Fruit fly (Drosophila melanogaster) whole organism, wandering third instar larva: Measurements from ENCODE around the gene CG10650.

ENCODE experiments used
- Abd-B ChIP-seq: fragments of >200 bp; optimal IDR thresholded peaks from 2 replicates; lab custom pipeline; 2017; ENCODE audit warnings: missing biosample characterization, missing genetic modification characterization
- Hnf4 ChIP-seq: fragments of 200-800 bp; sonication (Bioruptor generic); optimal IDR thresholded peaks from 2 replicates; lab custom pipeline; 2016; ENCODE audit warnings: missing biosample characterization, mild to moderate bottlenecking, missing genetic modification characterization
- Hr78 ChIP-seq: fragments of >200 bp; optimal IDR thresholded peaks from 2 replicates; lab custom pipeline; 2017; ENCODE audit warnings: missing biosample characterization, missing genetic modification characterization
- Myc ChIP-seq: fragments of >200 bp; optimal IDR thresholded peaks from 2 replicates; lab custom pipeline; 2017
- Rel ChIP-seq, 2 experiments: fragments of 200-800 bp; sonication (Bioruptor generic) in 1 of 2; optimal IDR thresholded peaks; 2 replicates in 1 of 2; 3 replicates in 1 of 2; lab custom pipeline; 2016 to 2019; ENCODE audit warnings: mild to moderate bottlenecking in 2 of 2, missing biosample characterization in 2 of 2, missing genetic modification characterization in 2 of 2, moderate library complexity in 1 of 2
- Vsx2 ChIP-seq: fragments of 200-300, 225-300 bp; sonication (Bioruptor generic); optimal IDR thresholded peaks from 2 replicates; lab custom pipeline; 2018; ENCODE audit warnings: missing biosample characterization, missing genetic modification characterization; ENCODE audit not compliant: partially characterized antibody
- br ChIP-seq: fragments of 200-800 bp; sonication (Bioruptor generic); optimal IDR thresholded peaks from 2 replicates; lab custom pipeline; 2016; ENCODE audit warnings: missing biosample characterization, missing genetic modification characterization
- ey ChIP-seq: fragments of 200-800 bp; sonication (Bioruptor generic); optimal IDR thresholded peaks from 2 replicates; lab custom pipeline; 2016; ENCODE audit warnings: missing biosample characterization, missing genetic modification characterization
- foxo ChIP-seq, 2 experiments: fragments of 200-800 bp; sonication (Bioruptor generic); optimal IDR thresholded peaks; 2 replicates in 1 of 2; 3 replicates in 1 of 2; lab custom pipeline; 2016 to 2017; ENCODE audit warnings: missing biosample characterization in 2 of 2, missing genetic modification characterization in 2 of 2
- h ChIP-seq: fragments of 200-800 bp; sonication (Bioruptor generic); optimal IDR thresholded peaks from 3 replicates; lab custom pipeline; 2016; ENCODE audit warnings: missing biosample characterization, mild to moderate bottlenecking, missing genetic modification characterization
- jim ChIP-seq: fragments of 175-275, 200-325 bp; sonication (Bioruptor generic); optimal IDR thresholded peaks from 2 replicates; lab custom pipeline; 2016; ENCODE audit warnings: missing biosample characterization, mild to moderate bottlenecking, missing genetic modification characterization
- psq ChIP-seq: fragments of 200-800 bp; sonication (Bioruptor generic); optimal IDR thresholded peaks from 3 replicates; lab custom pipeline; 2017; ENCODE audit warnings: missing biosample characterization, mild to moderate bottlenecking, missing genetic modification characterization, moderate library complexity
- sage ChIP-seq: fragments of 200-800 bp; sonication (Bioruptor generic); optimal IDR thresholded peaks from 2 replicates; lab custom pipeline; 2016; ENCODE audit warnings: missing biosample characterization, mild to moderate bottlenecking, missing genetic modification characterization

dm6 chr2L:19011895-19012645 lies 16.3 kb upstream of the CG10650 start:
- TF ChIP-seq h (GFP tag; lab: Kevin White, UChicago) (peak; percentile 80), Myc (no peak), sage (no peak), Hnf4 (peak; percentile 43), psq (GFP tag; lab: Kevin White, UChicago) (peak; percentile 48), Rel (GFP tag; optimal IDR thresholded peaks at IDR 0.05; lab: Kevin White, UChicago) (no peak), Rel (tag; optimal IDR thresholded peaks at IDR 0.05; lab: Kevin White, UChicago) (no peak), ey (GFP tag; lab: Kevin White, UChicago) (peak; percentile 81), br (GFP tag; lab: Kevin White, UChicago) (peak; percentile 76), Abd-B (no peak), Vsx2 (GFP tag; lab: Kevin White, UChicago) (no peak), jim (GFP tag; lab: Kevin White, UChicago) (no peak), Hr78 (GFP tag; lab: Kevin White, UChicago) (no peak), foxo (GFP tag; optimal IDR thresholded peaks at IDR 0.05; lab: Kevin White, UChicago) (peak in 1 of 2 experiments; percentile 77)
